Worm (Caenorhabditis elegans): ENCODE data around the gene T05C12.4.

T05C12.4 gene

ce11 chrII:8223422-8223821 lies 43.2 kb upstream of the T05C12.4 start:
- TF ChIP-seq nhr-11 (tag; optimal IDR thresholded peaks at IDR 0.05) (no peak), tbx-2 (tag; optimal IDR thresholded peaks at IDR 0.05) (no peak), pha-2 (tag; optimal IDR thresholded peaks at IDR 0.05) (no peak), odd-2 (tag; optimal IDR thresholded peaks at IDR 0.05) (no peak), Y22D7AL.16 (tag; optimal IDR thresholded peaks at IDR 0.05) (no peak), hlh-30 (tag; optimal IDR thresholded peaks at IDR 0.05; ENCODE audit: insufficient read depth) (no peak), dmd-4 (tag; optimal IDR thresholded peaks at IDR 0.05; ENCODE audit: borderline replicate concordance) (no peak), sox-2 (GFP tag; IDR thresholded peaks at IDR 0.05) (peak; percentile 32; the same call in 1 of the 2 replicates), unc-3 (GFP tag; conservative IDR thresholded peaks at IDR 0.05) (no peak), unc-3 (tag; optimal IDR thresholded peaks at IDR 0.05) (no peak), ceh-31 (tag; optimal IDR thresholded peaks at IDR 0.05) (peak; percentile 59), fkh-10 (GFP tag; optimal IDR thresholded peaks at IDR 0.05) (no peak), elt-4 (tag; optimal IDR thresholded peaks at IDR 0.05) (no peak), elt-2 (tag; optimal IDR thresholded peaks at IDR 0.05) (no peak), ceh-18 (tag; optimal IDR thresholded peaks at IDR 0.05) (no peak), pax-1 (tag; optimal IDR thresholded peaks at IDR 0.05) (peak; percentile 87), nfya-1 (tag; optimal IDR thresholded peaks at IDR 0.05) (no peak), ref-2 (tag; optimal IDR thresholded peaks at IDR 0.05) (no peak), ztf-16 (tag; optimal IDR thresholded peaks at IDR 0.05) (no peak), sdc-2 (tag; optimal IDR thresholded peaks at IDR 0.05) (no peak), syd-9 (tag; optimal IDR thresholded peaks at IDR 0.05) (no peak), ceh-30 (tag; optimal IDR thresholded peaks at IDR 0.05) (no peak), C08G9.2 (tag; optimal IDR thresholded peaks at IDR 0.05) (no peak), unc-42 (tag; optimal IDR thresholded peaks at IDR 0.05) (no peak), ceh-19 (GFP tag; optimal IDR thresholded peaks at IDR 0.05) (no peak), madf-2 (tag; optimal IDR thresholded peaks at IDR 0.05) (no peak), hlh-6 (tag; optimal IDR thresholded peaks at IDR 0.05) (no peak)

- TF ChIP-seq elt-2 (tag; optimal IDR thresholded peaks at IDR 0.05), result peak; percentile 3
- TF ChIP-seq ceh-31 (tag; optimal IDR thresholded peaks at IDR 0.05), result peak; percentile 6
- TF ChIP-seq unc-55 (GFP tag; optimal IDR thresholded peaks at IDR 0.05), result peak; percentile 30
- no peak for TF ChIP-seq syd-9 (tag; optimal IDR thresholded peaks at IDR 0.05)
- no peak for TF ChIP-seq nhr-11 (tag; optimal IDR thresholded peaks at IDR 0.05)
- peak; percentile 37 for TF ChIP-seq ceh-19 (GFP tag; optimal IDR thresholded peaks at IDR 0.05)
- TF ChIP-seq nfya-1 (tag; optimal IDR thresholded peaks at IDR 0.05), result peak; percentile 32
- TF ChIP-seq hlh-30 (tag; optimal IDR thresholded peaks at IDR 0.05; ENCODE audit: insufficient read depth), result peak; percentile 49
Observed at ce11 chrII:8222309-8223065, 42.3 kb upstream of the T05C12.4 start, which contains the start of gene dab-1. TSS of gene dab-1 (plus strand) at chrII:8222386.

DNA sequence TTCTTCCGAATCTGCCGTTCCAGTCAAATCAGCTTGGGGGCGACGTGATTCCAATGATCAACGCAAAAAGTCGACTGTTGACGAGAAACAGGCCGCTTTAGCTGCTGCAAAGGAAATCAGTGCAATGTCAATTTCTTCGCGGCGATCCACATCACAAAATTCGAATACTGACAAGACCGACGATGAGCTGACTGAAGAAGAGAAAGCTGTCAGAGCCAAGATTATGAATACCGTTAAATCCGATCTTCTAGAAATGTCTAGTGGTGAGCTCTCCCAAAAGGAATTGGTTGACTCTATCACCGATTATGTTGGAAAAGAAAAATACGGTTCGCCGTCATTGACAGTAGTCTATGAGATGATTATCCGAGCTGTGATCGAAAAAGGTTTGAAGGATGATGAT lies 40.1 kb upstream of the T05C12.4 start:
- no peak for TF ChIP-seq fkh-10 (GFP tag; optimal IDR thresholded peaks at IDR 0.05)
- TF ChIP-seq madf-2 (tag; optimal IDR thresholded peaks at IDR 0.05), result no peak
- TF ChIP-seq ceh-30 (tag; optimal IDR thresholded peaks at IDR 0.05), result no peak
- TF ChIP-seq T23F11.4 (GFP tag; optimal IDR thresholded peaks at IDR 0.05), result no peak
- no peak for TF ChIP-seq syd-9 (tag; optimal IDR thresholded peaks at IDR 0.05)
- no peak for TF ChIP-seq che-1 (tag; optimal IDR thresholded peaks at IDR 0.05)
- no peak for TF ChIP-seq zip-5 (tag; optimal IDR thresholded peaks at IDR 0.05)
- no peak for TF ChIP-seq lin-11 (tag; optimal IDR thresholded peaks at IDR 0.05)
- no peak for TF ChIP-seq pat-9 (tag; optimal IDR thresholded peaks at IDR 0.05)
- TF ChIP-seq dve-1 (tag; optimal IDR thresholded peaks at IDR 0.05), result no peak
- no peak for TF ChIP-seq npax-4 (tag; optimal IDR thresholded peaks at IDR 0.05)
- TF ChIP-seq unc-42 (tag; optimal IDR thresholded peaks at IDR 0.05), result no peak
- TF ChIP-seq ceh-24 (tag; optimal IDR thresholded peaks at IDR 0.05), result no peak
- TF ChIP-seq odd-2 (tag; optimal IDR thresholded peaks at IDR 0.05), result no peak

All from whole organism, late embryonic.